Worm (Caenorhabditis elegans): ENCODE data around the gene athp-1.

Gene athp-1

DNA sequence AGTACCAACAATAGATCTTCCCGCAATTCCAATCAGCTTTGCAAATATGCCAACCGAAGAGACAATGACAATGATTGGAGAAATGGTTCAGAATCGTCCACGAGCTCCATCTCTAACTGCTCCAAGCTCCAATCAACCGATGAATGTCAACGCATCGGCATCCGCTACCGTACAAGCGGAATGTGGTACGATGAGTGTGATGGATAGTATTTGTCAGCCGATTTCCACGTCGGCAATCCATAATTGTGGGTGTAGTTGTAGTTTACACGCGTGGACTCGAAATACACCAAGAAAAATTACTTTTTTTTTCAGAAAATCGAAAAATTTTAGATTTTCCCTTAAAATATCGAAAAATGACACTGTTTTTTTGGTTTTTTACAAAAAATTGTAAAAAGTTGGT is 61.3 kb downstream of the athp-1 start:
- TF ChIP-seq ama-1 (optimal IDR thresholded peaks at IDR 0.05) (no peak), lin-39 (tag; optimal IDR thresholded peaks at IDR 0.05) (no peak), skn-1 (tag; optimal IDR thresholded peaks at IDR 0.05) (no peak), lsy-12 (tag; optimal IDR thresholded peaks at IDR 0.05) (no peak)

All from whole organism, L3 larva.